Fruit fly (Drosophila melanogaster) S2 (cell line): ENCODE measurements around the gene CG17350.

Experiments used
- CG8478 ChIP-seq: fragments of >200 bp; optimal IDR thresholded peaks from 2 replicates; lab custom pipeline; 2018
- CTCF ChIP-seq, 2 experiments: fragments of >200 bp; optimal IDR thresholded peaks; 2 replicates each; lab custom pipeline; 2018

dm6 chr2L:19415133-19415532 is 34.4 kb downstream of the CG17350 start:
- TF ChIP-seq CTCF (optimal IDR thresholded peaks at IDR 0.05; lab: Kevin White, UChicago) (peak; percentile 73 to 86), CG8478 (lab: Kevin White, UChicago) (no peak)
